Fruit fly (Drosophila melanogaster): ENCODE results near the gene CG34282.

Gene CG34282

dm6 chr3R:18694952-18695351 lies at the start of gene CG34282:
TSS of gene CG34282 (plus strand) at chr3R:18695252.
- TF ChIP-seq CG3919 (GFP tag; optimal IDR thresholded peaks at IDR 0.05): no peak
- TF ChIP-seq CG6808 (GFP tag; optimal IDR thresholded peaks at IDR 0.05): no peak
- no peak for TF ChIP-seq svp (GFP tag)
- TF ChIP-seq Sox14 (GFP tag; optimal IDR thresholded peaks at IDR 0.05): no peak
- TF ChIP-seq CG34406 (GFP tag; optimal IDR thresholded peaks at IDR 0.05): no peak
- TF ChIP-seq CG10669 (GFP tag; optimal IDR thresholded peaks at IDR 0.05): no peak
- no peak for TF ChIP-seq CG7368 (GFP tag; optimal IDR thresholded peaks at IDR 0.05)
- TF ChIP-seq lz (GFP tag; optimal IDR thresholded peaks at IDR 0.05): no peak

- peak; percentile 51 for TF ChIP-seq Eip78C (GFP tag)
- no peak for TF ChIP-seq vri (GFP tag; optimal IDR thresholded peaks at IDR 0.05)
- peak; percentile 18; the same call in 1 of the 3 replicates for TF ChIP-seq CG6163 (GFP tag; IDR thresholded peaks at IDR 0.05)
- peak; percentile 79 for TF ChIP-seq svp (GFP tag)
- peak; percentile 66 for TF ChIP-seq Blimp-1 (GFP tag; optimal IDR thresholded peaks at IDR 0.05)
- TF ChIP-seq CG9139 (GFP tag; optimal IDR thresholded peaks at IDR 0.05): no peak
- no peak for TF ChIP-seq net (GFP tag; optimal IDR thresholded peaks at IDR 0.05)
- TF ChIP-seq Hr39 (GFP tag; optimal IDR thresholded peaks at IDR 0.05): no peak
Measured at dm6 chr3R:18658380-18658944, 36.6 kb upstream of the CG34282 start.

- TF ChIP-seq fkh (GFP tag; optimal IDR thresholded peaks at IDR 0.05) (no peak), CG3919 (GFP tag; optimal IDR thresholded peaks at IDR 0.05) (peak; percentile 83), Hr38 (GFP tag; optimal IDR thresholded peaks at IDR 0.05) (no peak), CG10631 (GFP tag; optimal IDR thresholded peaks at IDR 0.05) (peak; percentile 85), Hr4 (GFP tag; optimal IDR thresholded peaks at IDR 0.05) (peak; percentile 84), CG6163 (GFP tag; IDR thresholded peaks at IDR 0.05) (peak; percentile 75), pdm3 (GFP tag; optimal IDR thresholded peaks at IDR 0.05) (peak; percentile 90), Eip75B (GFP tag; optimal IDR thresholded peaks at IDR 0.05) (peak; percentile 78), salr (GFP tag; optimal IDR thresholded peaks at IDR 0.05) (peak in 1 of 2 experiments; percentile 44), CG9139 (GFP tag; optimal IDR thresholded peaks at IDR 0.05) (no peak), CG32006 (GFP tag; optimal IDR thresholded peaks at IDR 0.05) (peak; percentile 77), CG6276 (GFP tag; optimal IDR thresholded peaks at IDR 0.05) (no peak), CG11762 (GFP tag; optimal IDR thresholded peaks at IDR 0.05; ENCODE audit: insufficient read depth) (peak; percentile 37), CG8119 (GFP tag; IDR thresholded peaks at IDR 0.05) (peak; percentile 77), CG7368 (GFP tag; optimal IDR thresholded peaks at IDR 0.05) (peak; percentile 66), Met (GFP tag; optimal IDR thresholded peaks at IDR 0.05) (peak; percentile 83), CG3032 (tag; optimal IDR thresholded peaks at IDR 0.05) (peak; percentile 79), Ets96B (tag; optimal IDR thresholded peaks at IDR 0.05) (peak; percentile 70), CG31627 (GFP tag; optimal IDR thresholded peaks at IDR 0.05) (peak; percentile 89), spab (GFP tag; optimal IDR thresholded peaks at IDR 0.05) (no peak), acj6 (GFP tag; optimal IDR thresholded peaks at IDR 0.05) (peak; percentile 80), svp (GFP tag) (peak; percentile 87), cyc (GFP tag; optimal IDR thresholded peaks at IDR 0.05) (peak; percentile 88), Sox15 (GFP tag; optimal IDR thresholded peaks at IDR 0.05) (peak; percentile 73), fd59A (GFP tag; optimal IDR thresholded peaks at IDR 0.05) (peak; percentile 54), OdsH (GFP tag; optimal IDR thresholded peaks at IDR 0.05) (peak; percentile 82), eg (GFP tag; IDR thresholded peaks at IDR 0.05) (peak; percentile 76), Ets21C (GFP tag; optimal IDR thresholded peaks at IDR 0.05) (peak; percentile 73), Gug (GFP tag; IDR thresholded peaks at IDR 0.05) (peak; percentile 67), CG1621 (tag; optimal IDR thresholded peaks at IDR 0.05) (peak; percentile 66), fd85E (GFP tag; optimal IDR thresholded peaks at IDR 0.05) (peak; percentile 40), CG6792 (GFP tag; optimal IDR thresholded peaks at IDR 0.05) (peak; percentile 75), CG4318 (GFP tag; optimal IDR thresholded peaks at IDR 0.05) (no peak), achi (GFP tag; optimal IDR thresholded peaks at IDR 0.05) (peak; percentile 76), Lpt (GFP tag; optimal IDR thresholded peaks at IDR 0.05) (peak; percentile 55), CG34406 (GFP tag; optimal IDR thresholded peaks at IDR 0.05) (peak; percentile 69), Blimp-1 (GFP tag; optimal IDR thresholded peaks at IDR 0.05) (no peak), CG11902 (GFP tag; optimal IDR thresholded peaks at IDR 0.05) (peak; percentile 70)
Measured at dm6 chr3R:18658945-18659642, 36.0 kb upstream of the CG34282 start, which contains the start of the genes CG31224 and CstF64. TSS of gene CG31224 (minus strand) at chr3R:18659309. TSS of gene CstF64 (plus strand) at chr3R:18659618.

All from whole organism, prepupa.